Worm (Caenorhabditis elegans): ENCODE results near the gene amx-3.

ce11 chrV:20906977-20907376, 3.5 kb upstream of the amx-3 start:
- TF ChIP-seq flt-1 (GFP tag; IDR thresholded peaks at IDR 0.05) (no peak), ztf-23 (GFP tag; IDR thresholded peaks at IDR 0.05) (no peak), med-1 (GFP tag; optimal IDR thresholded peaks at IDR 0.05; ENCODE audit: insufficient read depth) (no peak)

Data from whole organism, midembryonic.